Fruit fly (Drosophila melanogaster) whole organism, prepupa: ENCODE results near the gene Pif1B.

Experiments
- CG11902 ChIP-seq: fragments of 200-800 bp; sonication (Bioruptor generic); optimal IDR thresholded peaks from 3 replicates; lab custom pipeline; 2016; ENCODE audit warnings: missing biosample characterization, missing genetic modification characterization
- Lpt ChIP-seq: fragments of 200-800 bp; sonication (Bioruptor generic); optimal IDR thresholded peaks from 3 replicates; lab custom pipeline; 2016; ENCODE audit warnings: missing biosample characterization, missing genetic modification characterization
- Smox ChIP-seq: fragments of 200-800 bp; sonication (Bioruptor generic); optimal IDR thresholded peaks from 3 replicates; lab custom pipeline; 2016; ENCODE audit warnings: missing biosample characterization, missing genetic modification characterization
- net ChIP-seq: fragments of 200-800 bp; sonication (Bioruptor generic); optimal IDR thresholded peaks from 3 replicates; lab custom pipeline; 2016; ENCODE audit warnings: missing biosample characterization, missing genetic modification characterization
- pdm3 ChIP-seq: fragments of 200-800 bp; sonication (Bioruptor generic); optimal IDR thresholded peaks from 3 replicates; lab custom pipeline; 2016; ENCODE audit warnings: missing biosample characterization, missing genetic modification characterization

dm6 chr3R:8823761-8824499 lies 23.0 kb upstream of the Pif1B start, which contains the start of the genes IscU and CG8379:
- no peak for TF ChIP-seq net
- TF ChIP-seq pdm3 (GFP tag; lab: Kevin White, UChicago) = no peak
- no peak for TF ChIP-seq Lpt
- TF ChIP-seq CG11902 = no peak
- no peak for TF ChIP-seq Smox
